Worm (Caenorhabditis elegans): ENCODE measurements around the gene unc-83.

Gene unc-83

DNA sequence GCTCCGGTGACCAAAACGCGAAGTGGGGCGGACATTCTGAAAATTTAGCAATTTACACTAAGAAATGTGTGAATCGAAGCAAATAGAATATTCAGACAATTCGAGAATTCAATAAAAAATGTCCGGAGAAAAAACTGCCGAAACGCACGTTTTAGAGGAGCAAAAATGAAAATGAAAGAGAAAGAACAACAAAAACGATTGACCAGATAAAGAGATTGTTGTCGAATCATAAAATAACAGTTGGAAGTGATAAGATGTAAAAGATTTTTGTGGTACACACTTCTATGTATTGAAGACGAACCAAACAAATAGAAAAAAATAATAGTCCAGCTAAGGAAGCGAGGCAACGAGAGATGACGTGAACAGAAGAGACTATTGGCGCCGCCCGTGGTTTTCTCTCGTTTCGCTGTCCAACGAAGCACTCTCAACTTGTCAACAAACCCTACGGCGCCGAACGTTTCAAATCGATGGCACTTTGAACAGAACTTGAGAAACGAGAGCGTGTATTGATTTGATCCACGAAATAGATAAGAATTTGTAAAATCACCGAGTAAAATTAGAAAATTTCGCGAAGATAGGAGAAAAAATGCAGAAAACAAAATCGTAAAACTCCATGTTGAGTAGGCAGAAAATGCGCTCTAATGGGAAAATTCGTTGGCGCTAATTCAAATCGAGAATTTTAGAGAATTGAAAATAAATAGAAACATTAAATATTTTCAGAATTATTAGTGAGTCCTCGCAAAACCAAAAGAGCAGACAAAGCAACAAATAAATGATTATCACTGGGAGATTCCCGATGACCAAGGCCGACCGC, 51.8 kb downstream of the unc-83 start, which contains the start of gene mdh-1:
Gene mdh-1 (minus strand): TSS at position 36 of the 814 bp plus-strand sequence.
- TF ChIP-seq F57A8.1 (GFP tag; optimal IDR thresholded peaks at IDR 0.05) = no peak
- TF ChIP-seq mes-4 (tag; optimal IDR thresholded peaks at IDR 0.05) = no peak
- TF ChIP-seq ama-1 (optimal IDR thresholded peaks at IDR 0.05) = peak; percentile 44
- no peak for TF ChIP-seq ama-1 (GFP tag; optimal IDR thresholded peaks at IDR 0.05)
- no peak for TF ChIP-seq F33H1.4 (GFP tag; IDR thresholded peaks at IDR 0.05)
- TF ChIP-seq nhr-179 (tag; optimal IDR thresholded peaks at IDR 0.05) = no peak
- no peak for TF ChIP-seq hrde-1 (tag; optimal IDR thresholded peaks at IDR 0.05; ENCODE audit: borderline replicate concordance)
- no peak for TF ChIP-seq C17E4.6 (GFP tag; IDR thresholded peaks at IDR 0.05)
- no peak for TF ChIP-seq athp-1 (tag; optimal IDR thresholded peaks at IDR 0.05)
- no peak for TF ChIP-seq rec-8 (tag; optimal IDR thresholded peaks at IDR 0.05)
- no peak for TF ChIP-seq F49E8.2 (tag; optimal IDR thresholded peaks at IDR 0.05; ENCODE audit: insufficient read depth)
- TF ChIP-seq ZK185.1 (tag; optimal IDR thresholded peaks at IDR 0.05; ENCODE audit: poor library complexity, severe bottlenecking) = peak; percentile 4
- no peak for TF ChIP-seq attf-6 (GFP tag; IDR thresholded peaks at IDR 0.05)
- no peak for TF ChIP-seq F23B12.7 (tag; optimal IDR thresholded peaks at IDR 0.05; ENCODE audit: insufficient read depth)
- no peak for TF ChIP-seq C06A6.2 (GFP tag; conservative IDR thresholded peaks at IDR 0.05)
- TF ChIP-seq akir-1 (GFP tag; optimal IDR thresholded peaks at IDR 0.05) = no peak
- no peak for TF ChIP-seq sdz-38 (tag; optimal IDR thresholded peaks at IDR 0.05)
- TF ChIP-seq efl-1 (GFP tag; optimal IDR thresholded peaks at IDR 0.05) = no peak
- TF ChIP-seq dpl-1 (GFP tag; optimal IDR thresholded peaks at IDR 0.05) = no peak
- no peak for TF ChIP-seq K11D2.4 (GFP tag; IDR thresholded peaks at IDR 0.05)
- 0 out of 2 replicates have a peak, but pooled peaks have one; percentile 17 for TF ChIP-seq D2030.7 (GFP tag; IDR thresholded peaks at IDR 0.05)
- no peak for TF ChIP-seq ets-4 (GFP tag; optimal IDR thresholded peaks at IDR 0.05)
- 0 out of 2 replicates have a peak, but pooled peaks have one; percentile 10 for TF ChIP-seq dox-1 (GFP tag; IDR thresholded peaks at IDR 0.05)
- no peak for TF ChIP-seq egl-44 (GFP tag; IDR thresholded peaks at IDR 0.05)
- no peak for TF ChIP-seq egrh-3 (GFP tag; IDR thresholded peaks at IDR 0.05)
- no peak for TF ChIP-seq ztf-18 (tag; optimal IDR thresholded peaks at IDR 0.05)
- TF ChIP-seq unc-62 (GFP tag; optimal IDR thresholded peaks at IDR 0.05) = no peak
- no peak for TF ChIP-seq ztf-26 (tag; optimal IDR thresholded peaks at IDR 0.05)
- no peak for TF ChIP-seq hlh-12 (tag; optimal IDR thresholded peaks at IDR 0.05)
- TF ChIP-seq lin-54 (GFP tag; optimal IDR thresholded peaks at IDR 0.05) = peak; percentile 5
- TF ChIP-seq gei-17 (GFP tag; optimal IDR thresholded peaks at IDR 0.05) = no peak
- no peak for TF ChIP-seq ztf-28 (GFP tag; IDR thresholded peaks at IDR 0.05)
- TF ChIP-seq madf-3 (GFP tag; IDR thresholded peaks at IDR 0.05) = no peak
- peak; percentile 43; the same call in 1 of the 2 replicates for TF ChIP-seq Y95B8A.8 (GFP tag; IDR thresholded peaks at IDR 0.05)
- no peak for TF ChIP-seq ztf-25 (GFP tag; IDR thresholded peaks at IDR 0.05)
- no peak for TF ChIP-seq T07F8.4 (tag; optimal IDR thresholded peaks at IDR 0.05)
- no peak for TF ChIP-seq sptf-2 (GFP tag; optimal IDR thresholded peaks at IDR 0.05)
- no peak for TF ChIP-seq hmg-20 (GFP tag; IDR thresholded peaks at IDR 0.05)
- no peak for TF ChIP-seq ceh-91 (GFP tag; IDR thresholded peaks at IDR 0.05)
- TF ChIP-seq Y79H2A.3 (GFP tag; conservative IDR thresholded peaks at IDR 0.05) = no peak
- TF ChIP-seq rpc-1 (optimal IDR thresholded peaks at IDR 0.05) = no peak
- TF ChIP-seq rpc-1 (tag; optimal IDR thresholded peaks at IDR 0.05) = no peak
- TF ChIP-seq F55B11.4 (tag; optimal IDR thresholded peaks at IDR 0.05; ENCODE audit: borderline replicate concordance, insufficient read depth) = no peak
- no peak for TF ChIP-seq sea-2 (GFP tag; IDR thresholded peaks at IDR 0.05)
- no peak for TF ChIP-seq Y67H2A.10 (GFP tag; conservative IDR thresholded peaks at IDR 0.05)
- TF ChIP-seq Y53F4B.3 (GFP tag; IDR thresholded peaks at IDR 0.05) = no peak
- no peak for TF ChIP-seq zfh-2 (GFP tag; conservative IDR thresholded peaks at IDR 0.05)
- TF ChIP-seq lin-40 (tag; optimal IDR thresholded peaks at IDR 0.05) = no peak

Data from whole organism, young adult.